Worm (Caenorhabditis elegans) whole organism, young adult: ENCODE results near the gene F46G11.2.

ENCODE experiments used
- C17E4.6 ChIP-seq: fragments of 200-800 bp; sonication (Bioruptor generic); IDR thresholded peaks from 2 replicates; pipeline ENCODE4 v1.3.6; 2022; ENCODE audit warnings: missing genetic modification reagents, missing genetic modification characterization, missing compliant biosample characterization
- F22D6.2 ChIP-seq: sonication (generic microtip); optimal IDR thresholded peaks from 2 replicates; lab custom pipeline; 2016; ENCODE audit warnings: mild to moderate bottlenecking, missing genetic modification characterization, missing compliant biosample characterization
- F23B12.7 ChIP-seq: sonication (generic microtip); optimal IDR thresholded peaks from 2 replicates; lab custom pipeline; 2017; ENCODE audit warnings: missing genetic modification characterization, mild to moderate bottlenecking, missing compliant biosample characterization, antibody characterized with exemption, moderate library complexity; ENCODE audit not compliant: insufficient read depth
- F39B2.1 ChIP-seq: fragments of 200-800 bp; sonication (Bioruptor generic); IDR thresholded peaks from 2 replicates; pipeline ENCODE4 v1.3.6; 2022; ENCODE audit warnings: missing genetic modification reagents, missing genetic modification characterization, missing compliant biosample characterization
- F49E8.2 ChIP-seq: sonication (generic microtip); optimal IDR thresholded peaks from 3 replicates; lab custom pipeline; 2017; ENCODE audit warnings: missing genetic modification characterization, mild to moderate bottlenecking, missing compliant biosample characterization, antibody characterized with exemption, moderate library complexity; ENCODE audit not compliant: insufficient read depth
- K11D2.4 ChIP-seq: fragments of 200-800 bp; sonication (Bioruptor generic); IDR thresholded peaks from 2 replicates; pipeline ENCODE4 v1.3.6; 2022; ENCODE audit warnings: missing genetic modification reagents, missing genetic modification characterization, missing compliant biosample characterization
- K12H6.12 ChIP-seq: fragments of 200-800 bp; sonication (Bioruptor generic); optimal IDR thresholded peaks from 2 replicates; lab custom pipeline; 2018; ENCODE audit warnings: mild to moderate bottlenecking, missing genetic modification characterization, missing compliant biosample characterization
- T07F8.4 ChIP-seq: sonication (generic microtip); optimal IDR thresholded peaks from 2 replicates; lab custom pipeline; 2016; ENCODE audit warnings: mild to moderate bottlenecking, missing genetic modification characterization, moderate library complexity, missing compliant biosample characterization
- T26A5.8 ChIP-seq: sonication (generic microtip); optimal IDR thresholded peaks from 2 replicates; lab custom pipeline; 2016; ENCODE audit warnings: missing genetic modification characterization, missing compliant biosample characterization
- aptf-3 ChIP-seq: fragments of 200-800 bp; sonication (Bioruptor generic); IDR thresholded peaks from 2 replicates; pipeline ENCODE4 v1.3.6; 2022; ENCODE audit warnings: missing genetic modification characterization, missing compliant biosample characterization
- atf-7 ChIP-seq: sonication (generic microtip); optimal IDR thresholded peaks from 2 replicates; lab custom pipeline; 2017; ENCODE audit warnings: mild to moderate bottlenecking, missing genetic modification characterization, missing compliant biosample characterization
- bed-2 ChIP-seq: fragments of 200-800 bp; sonication (Bioruptor generic); IDR thresholded peaks from 2 replicates; pipeline ENCODE4 v1.3.6; 2022; ENCODE audit warnings: missing genetic modification reagents, missing genetic modification characterization, missing compliant biosample characterization
- ccch-3 ChIP-seq: fragments of 200-800 bp; sonication (Bioruptor generic); optimal IDR thresholded peaks from 2 replicates; lab custom pipeline; 2018; ENCODE audit warnings: mild to moderate bottlenecking, missing genetic modification characterization, missing compliant biosample characterization
- cebp-2 ChIP-seq: fragments of 200-800 bp; sonication (Bioruptor generic); IDR thresholded peaks from 2 replicates; pipeline ENCODE4 v1.3.6; 2022; ENCODE audit warnings: missing genetic modification characterization, missing compliant biosample characterization
- ceh-100 ChIP-seq: fragments of 200-800 bp; sonication (Bioruptor generic); IDR thresholded peaks from 2 replicates; pipeline ENCODE4 v1.3.6; 2022; ENCODE audit warnings: missing genetic modification reagents, missing genetic modification characterization, missing compliant biosample characterization
- ceh-27 ChIP-seq: fragments of 200-800 bp; sonication (Bioruptor generic); optimal IDR thresholded peaks from 2 replicates; lab custom pipeline; 2018; ENCODE audit warnings: mild to moderate bottlenecking, missing genetic modification characterization, moderate library complexity, missing compliant biosample characterization
- ceh-58 ChIP-seq: fragments of 200-800 bp; sonication (Bioruptor generic); IDR thresholded peaks from 2 replicates; pipeline ENCODE4 v1.3.6; 2022; ENCODE audit warnings: missing genetic modification characterization, missing compliant biosample characterization
- die-1 ChIP-seq: sonication (generic microtip); optimal IDR thresholded peaks from 2 replicates; lab custom pipeline; 2016; ENCODE audit warnings: missing genotype, mild to moderate bottlenecking, missing genetic modification characterization, missing compliant biosample characterization
- efl-1 ChIP-seq: fragments of 150-350 bp; optimal IDR thresholded peaks from 2 replicates; lab custom pipeline; 2014; ENCODE audit warnings: missing biosample characterization, missing genetic modification reagents, missing genetic modification characterization
- ekl-4 ChIP-seq: fragments of 200-800 bp; sonication (Bioruptor generic); IDR thresholded peaks from 2 replicates; pipeline ENCODE4 v1.3.6; 2022; ENCODE audit warnings: missing genetic modification reagents, missing genetic modification characterization, missing compliant biosample characterization
- ets-4 ChIP-seq: fragments of 200-800 bp; sonication (Bioruptor generic); optimal IDR thresholded peaks from 2 replicates; lab custom pipeline; 2018; ENCODE audit warnings: mild to moderate bottlenecking, missing genetic modification characterization, missing compliant biosample characterization
- hlh-26 ChIP-seq: fragments of 200-800 bp; sonication (Bioruptor generic); conservative IDR thresholded peaks from 2 replicates; pipeline ENCODE4 v1.3.6; 2022; ENCODE audit warnings: missing genetic modification reagents, missing genetic modification characterization, missing compliant biosample characterization
- hmg-1.2 ChIP-seq: fragments of 200-800 bp; sonication (Bioruptor generic); IDR thresholded peaks from 2 replicates; pipeline ENCODE4 v1.3.6; 2022; ENCODE audit warnings: missing genetic modification reagents, missing genetic modification characterization, missing compliant biosample characterization
- hmg-20 ChIP-seq: fragments of 200-800 bp; sonication (Bioruptor generic); IDR thresholded peaks from 2 replicates; pipeline ENCODE4 v1.3.6; 2022; ENCODE audit warnings: missing genetic modification reagents, missing genetic modification characterization, missing compliant biosample characterization
- let-607 ChIP-seq, 2 experiments: fragments of 200-800 bp in 1 of 2; sonication (Bioruptor generic) in 1 of 2; sonication (generic microtip) in 1 of 2; optimal IDR thresholded peaks; 2 replicates each; lab custom pipeline; 2016 to 2018; ENCODE audit warnings: mild to moderate bottlenecking in 2 of 2, missing compliant biosample characterization in 2 of 2, missing genetic modification characterization in 2 of 2, moderate library complexity in 2 of 2, missing genotype in 1 of 2
- lin-26 ChIP-seq: fragments of 200-800 bp; sonication (Bioruptor generic); IDR thresholded peaks from 2 replicates; pipeline ENCODE4 v1.3.6; 2022; ENCODE audit warnings: missing genetic modification reagents, missing genetic modification characterization, missing compliant biosample characterization
- lin-35 ChIP-seq, 3 experiments: fragments of 150-350 bp in 2 of 3; sonication (generic microtip) in 1 of 3; optimal IDR thresholded peaks; 2 replicates each; lab custom pipeline; 2014 to 2018; ENCODE audit warnings: missing biosample characterization in 3 of 3, missing genetic modification characterization in 3 of 3, missing genetic modification reagents in 3 of 3
- lin-54 ChIP-seq: fragments of 200-800 bp; sonication (Bioruptor generic); optimal IDR thresholded peaks from 2 replicates; lab custom pipeline; 2018; ENCODE audit warnings: mild to moderate bottlenecking, missing genetic modification characterization, missing compliant biosample characterization
- lsy-27 ChIP-seq: sonication (generic microtip); optimal IDR thresholded peaks from 2 replicates; lab custom pipeline; 2017; ENCODE audit warnings: missing genetic modification characterization, mild to moderate bottlenecking, missing compliant biosample characterization, antibody characterized with exemption, missing genotype, borderline replicate concordance; ENCODE audit not compliant: insufficient read depth
- madf-8 ChIP-seq: fragments of 200-800 bp; sonication (Bioruptor generic); conservative IDR thresholded peaks from 2 replicates; pipeline ENCODE4 v1.3.6; 2022; ENCODE audit warnings: missing genetic modification reagents, missing genetic modification characterization, missing compliant biosample characterization
- mes-4 ChIP-seq: sonication (generic microtip); optimal IDR thresholded peaks from 2 replicates; lab custom pipeline; 2016; ENCODE audit warnings: missing genotype, missing genetic modification characterization, missing compliant biosample characterization
- nhr-27 ChIP-seq: fragments of 200-800 bp; sonication (Bioruptor generic); optimal IDR thresholded peaks from 2 replicates; lab custom pipeline; 2018; ENCODE audit warnings: mild to moderate bottlenecking, missing genetic modification characterization, moderate library complexity, missing compliant biosample characterization
- nhr-80 ChIP-seq: sonication (generic microtip); optimal IDR thresholded peaks from 2 replicates; lab custom pipeline; 2016; ENCODE audit warnings: missing genetic modification characterization, missing compliant biosample characterization
- pha-4 ChIP-seq: fragments of 150-350 bp; sonication (generic microtip); optimal IDR thresholded peaks from 2 replicates; lab custom pipeline; 2014; ENCODE audit warnings: missing biosample characterization, missing genetic modification reagents, missing genetic modification characterization
- repo-1 ChIP-seq: sonication (generic microtip); optimal IDR thresholded peaks from 2 replicates; lab custom pipeline; 2017; ENCODE audit warnings: mild to moderate bottlenecking, missing genetic modification characterization, missing compliant biosample characterization
- snpc-3.4 ChIP-seq: sonication (generic microtip); optimal IDR thresholded peaks from 2 replicates; lab custom pipeline; 2017; ENCODE audit warnings: missing genetic modification characterization, mild to moderate bottlenecking, missing compliant biosample characterization, antibody characterized with exemption, moderate library complexity, missing genotype, missing genetic modification reagents
- somi-1 ChIP-seq: fragments of 200-800 bp; sonication (Bioruptor generic); optimal IDR thresholded peaks from 2 replicates; lab custom pipeline; 2018; ENCODE audit warnings: mild to moderate bottlenecking, missing genetic modification characterization, missing compliant biosample characterization
- sptf-2 ChIP-seq: fragments of 200-800 bp; sonication (Bioruptor generic); optimal IDR thresholded peaks from 2 replicates; lab custom pipeline; 2018; ENCODE audit warnings: mild to moderate bottlenecking, missing genetic modification characterization, missing compliant biosample characterization
- tbx-9 ChIP-seq: sonication (generic microtip); optimal IDR thresholded peaks from 2 replicates; lab custom pipeline; 2016; ENCODE audit warnings: borderline replicate concordance, missing genetic modification characterization, inconsistent platforms, missing compliant biosample characterization
- xnd-1 ChIP-seq: sonication (generic microtip); optimal IDR thresholded peaks from 2 replicates; lab custom pipeline; 2016; ENCODE audit warnings: missing genotype, missing genetic modification reagents, missing genetic modification characterization, missing compliant biosample characterization
- zfh-2 ChIP-seq: fragments of 200-800 bp; sonication (Bioruptor generic); conservative IDR thresholded peaks from 2 replicates; pipeline ENCODE4 v1.3.6; 2022; ENCODE audit warnings: missing genetic modification reagents, missing genetic modification characterization, missing compliant biosample characterization
- ztf-18 ChIP-seq: sonication (generic microtip); optimal IDR thresholded peaks from 2 replicates; lab custom pipeline; 2016; ENCODE audit warnings: missing genotype, mild to moderate bottlenecking, missing genetic modification characterization, missing compliant biosample characterization

Gene F46G11.2

DNA sequence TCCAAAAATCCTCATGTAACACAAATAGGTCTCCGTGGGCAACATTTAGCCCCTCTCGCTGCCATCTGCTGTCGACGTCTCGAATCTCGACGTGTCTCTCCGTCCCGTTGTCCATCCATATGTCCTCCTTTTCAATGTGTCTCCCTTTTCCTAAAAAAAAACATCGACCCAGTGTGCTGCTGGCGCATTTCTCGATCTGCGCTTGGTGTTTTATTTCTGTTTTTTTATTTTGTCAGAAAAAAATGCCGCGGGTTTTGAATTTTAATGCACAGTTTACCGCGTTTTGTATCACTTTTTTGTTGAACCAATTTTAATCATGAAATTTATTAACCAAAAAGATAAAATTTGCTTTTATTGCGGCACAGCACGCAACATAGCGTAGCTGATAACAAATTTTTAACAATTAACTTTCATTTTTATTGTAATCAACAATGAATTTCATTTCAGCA is 12.1 kb upstream of the F46G11.2 start (continued):
- TF ChIP-seq ets-4 (no peak), mes-4 (tag; lab: Kevin White, UChicago) (no peak), C17E4.6 (no peak), aptf-3 (GFP tag; lab: Robert Waterston, UW) (no peak), somi-1 (GFP tag; lab: Kevin White, UChicago) (no peak), ceh-58 (no peak), bed-2 (GFP tag; lab: Robert Waterston, UW) (no peak), T07F8.4 (tag; lab: Kevin White, UChicago) (no peak), die-1 (no peak), F39B2.1 (no peak), zfh-2 (GFP tag; lab: Robert Waterston, UW) (peak; percentile 79), repo-1 (tag; lab: Kevin White, UChicago) (no peak), tbx-9 (no peak), atf-7 (tag; lab: Kevin White, UChicago) (no peak), ekl-4 (GFP tag; lab: Robert Waterston, UW) (no peak), T26A5.8 (tag; lab: Kevin White, UChicago) (no peak), hlh-26 (GFP tag; lab: Robert Waterston, UW) (no peak), lin-26 (GFP tag; lab: Robert Waterston, UW) (no peak), lin-54 (GFP tag; lab: Kevin White, UChicago) (peak; percentile 19), K12H6.12 (tag; lab: Kevin White, UChicago) (peak; percentile 41), ceh-100 (GFP tag; lab: Robert Waterston, UW) (no peak), lin-35 (GFP tag; optimal IDR thresholded peaks at IDR 0.05; lab: Kevin White, UChicago) (peak in 1 of 3 experiments; percentile 50), xnd-1 (tag; lab: Kevin White, UChicago) (no peak), lsy-27 (tag; lab: Kevin White, UChicago) (no peak), madf-8 (GFP tag; lab: Robert Waterston, UW) (no peak), sptf-2 (GFP tag; lab: Kevin White, UChicago) (no peak), K11D2.4 (GFP tag; lab: Robert Waterston, UW) (peak; percentile 78; the same call in 1 of the 2 replicates), pha-4 (tag; lab: Kevin White, UChicago) (no peak), F23B12.7 (tag; lab: Kevin White, UChicago) (no peak), F22D6.2 (tag; lab: Kevin White, UChicago) (no peak)
- TF ChIP-seq, all 124 proteins: peak for 15

DNA sequence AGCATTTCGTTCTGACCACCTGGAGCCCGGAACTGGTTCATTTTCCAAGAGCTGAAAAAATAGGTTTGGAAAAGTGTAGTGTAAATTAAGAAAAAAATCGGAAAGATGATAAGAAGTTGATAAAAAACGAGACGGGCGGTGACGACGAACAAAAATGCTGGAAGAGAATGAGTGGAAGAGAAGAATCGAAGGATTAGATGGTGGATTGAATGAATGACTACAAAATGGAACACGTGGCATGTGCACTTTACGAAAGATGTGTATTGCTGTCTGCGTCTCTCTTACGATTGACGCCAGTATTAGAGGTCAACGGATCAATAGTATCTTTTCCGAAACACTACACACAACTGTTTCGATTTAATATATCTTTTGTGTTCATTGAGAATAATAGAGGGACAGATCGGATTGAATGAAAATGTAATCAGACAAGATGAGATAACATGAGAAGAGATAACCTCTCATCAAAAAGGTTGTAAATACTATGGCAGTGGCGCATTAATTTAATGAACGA is 7.2 kb upstream of the F46G11.2 start, which contains the start of gene sft-4:
TSS of gene sft-4 (minus strand) at position 51 of the 511 bp plus-strand sequence.
- TF ChIP-seq ccch-3 (GFP tag; lab: Kevin White, UChicago) (no peak), F49E8.2 (tag; lab: Kevin White, UChicago) (no peak), cebp-2 (GFP tag; lab: Robert Waterston, UW) (no peak), nhr-27 (no peak), hmg-1.2 (GFP tag; lab: Robert Waterston, UW) (peak; percentile 23; the same call in 1 of the 2 replicates), ceh-27 (no peak), snpc-3.4 (no peak), efl-1 (GFP tag; lab: Kevin White, UChicago) (no peak), nhr-80 (tag; lab: Kevin White, UChicago) (peak; percentile 58), let-607 (tag; optimal IDR thresholded peaks at IDR 0.05; lab: Kevin White, UChicago) (peak; percentile 88 to 91), ztf-18 (tag; lab: Kevin White, UChicago) (peak; percentile 32), hmg-20 (GFP tag; lab: Robert Waterston, UW) (no peak)
- TF ChIP-seq, all 124 proteins: peak for 4
